Worm (Caenorhabditis elegans) whole organism, L2 larva: Measurements from ENCODE around the gene F49F1.12.

Experiments used
- R02D3.7 ChIP-seq: fragments of 150-350 bp; optimal IDR thresholded peaks from 2 replicates; lab custom pipeline; 2014; ENCODE audit warnings: missing biosample characterization, missing genetic modification characterization
- ceh-16 ChIP-seq: fragments of 150-350 bp; optimal IDR thresholded peaks from 2 replicates; lab custom pipeline; 2014; ENCODE audit warnings: missing biosample characterization, missing genetic modification characterization
- ceh-82 ChIP-seq: fragments of 150-350 bp; optimal IDR thresholded peaks from 2 replicates; lab custom pipeline; 2014; ENCODE audit warnings: missing biosample characterization, missing genetic modification characterization
- dmd-4 ChIP-seq: sonication (generic microtip); optimal IDR thresholded peaks from 2 replicates; lab custom pipeline; 2017; ENCODE audit warnings: missing biosample characterization, missing genetic modification characterization
- egl-27 ChIP-seq: sonication (generic microtip); optimal IDR thresholded peaks from 3 replicates; lab custom pipeline; 2017; ENCODE audit warnings: missing biosample characterization, missing genetic modification reagents, missing genetic modification characterization
- elt-3 ChIP-seq: sonication (generic microtip); optimal IDR thresholded peaks from 2 replicates; lab custom pipeline; 2017; ENCODE audit warnings: missing biosample characterization, missing genetic modification characterization
- fos-1 ChIP-seq: fragments of 150-350 bp; optimal IDR thresholded peaks from 2 replicates; lab custom pipeline; 2014; ENCODE audit warnings: missing biosample characterization, missing genetic modification characterization
- lin-39 ChIP-seq: fragments of 150-350 bp; optimal IDR thresholded peaks from 2 replicates; lab custom pipeline; 2014; ENCODE audit warnings: missing biosample characterization, missing genetic modification reagents, missing genetic modification characterization
- lsy-2 ChIP-seq, 2 experiments: fragments of 150-350 bp in 1 of 2; sonication (generic microtip) in 1 of 2; optimal IDR thresholded peaks; 2 replicates each; lab custom pipeline; 2014 to 2017; ENCODE audit warnings: missing biosample characterization in 2 of 2, missing genetic modification characterization in 2 of 2
- nhr-11 ChIP-seq: fragments of 150-350 bp; optimal IDR thresholded peaks from 2 replicates; lab custom pipeline; 2014; ENCODE audit warnings: missing biosample characterization, missing genetic modification characterization
- nhr-237 ChIP-seq: fragments of 150-350 bp; optimal IDR thresholded peaks from 2 replicates; lab custom pipeline; 2014; ENCODE audit warnings: missing biosample characterization, missing genetic modification characterization
- skn-1 ChIP-seq: sonication (generic microtip); optimal IDR thresholded peaks from 2 replicates; lab custom pipeline; 2017; ENCODE audit warnings: missing biosample characterization, missing genetic modification characterization
- unc-39 ChIP-seq: fragments of 150-350 bp; optimal IDR thresholded peaks from 2 replicates; lab custom pipeline; 2014; ENCODE audit warnings: missing biosample characterization, missing genetic modification characterization
- zag-1 ChIP-seq: fragments of 150-350 bp; optimal IDR thresholded peaks from 2 replicates; lab custom pipeline; 2014; ENCODE audit warnings: missing biosample characterization, missing genetic modification characterization

- TF ChIP-seq lin-39 (no peak), nhr-237 (tag; lab: Kevin White, UChicago) (no peak), nhr-11 (no peak), dmd-4 (no peak), zag-1 (tag; lab: Kevin White, UChicago) (no peak), lsy-2 (tag; optimal IDR thresholded peaks at IDR 0.05; lab: Kevin White, UChicago) (no peak), elt-3 (tag; lab: Kevin White, UChicago) (no peak), R02D3.7 (tag; lab: Kevin White, UChicago) (no peak), ceh-16 (tag; lab: Kevin White, UChicago) (no peak), skn-1 (tag; lab: Kevin White, UChicago) (no peak), unc-39 (tag; lab: Kevin White, UChicago) (no peak), ceh-82 (no peak), egl-27 (tag; lab: Kevin White, UChicago) (no peak), fos-1 (tag; lab: Kevin White, UChicago) (no peak)
These were observed 19.8 kb downstream of the F49F1.12 start, which contains the start of gene mul-1 for ce11 chrIV:4123083-4123482.
